Worm (Caenorhabditis elegans) whole organism, L1 larva: ENCODE measurements around the gene ins-31.

Source experiments
- ama-1 ChIP-seq: fragments of 150-350 bp; optimal IDR thresholded peaks from 2 replicates; lab custom pipeline; 2014
- fkh-4 ChIP-seq: sonication (generic microtip); optimal IDR thresholded peaks from 2 replicates; lab custom pipeline; 2016; ENCODE audit warnings: missing compliant biosample characterization, missing genetic modification characterization, borderline replicate concordance
- fos-1 ChIP-seq: fragments of 150-350 bp; optimal IDR thresholded peaks from 2 replicates; lab custom pipeline; 2014; ENCODE audit warnings: missing biosample characterization, missing genetic modification characterization
- lin-15B ChIP-seq: fragments of 150-350 bp; sonication (generic microtip); optimal IDR thresholded peaks from 3 replicates; lab custom pipeline; 2014; ENCODE audit warnings: missing biosample characterization, missing genetic modification characterization
- lin-35 ChIP-seq, 2 experiments: fragments of 150-350 bp; optimal IDR thresholded peaks; 2 replicates each; lab custom pipeline; 2014; ENCODE audit warnings: missing biosample characterization in 2 of 2, missing genetic modification characterization in 2 of 2, missing genetic modification reagents in 2 of 2
- nhr-19 ChIP-seq: fragments of 200-800 bp; sonication (Bioruptor generic); conservative IDR thresholded peaks from 2 replicates; pipeline ENCODE4 v1.3.6; 2022; ENCODE audit warnings: missing genetic modification characterization, missing compliant biosample characterization
- sox-4 ChIP-seq: sonication (generic microtip); optimal IDR thresholded peaks from 2 replicates; lab custom pipeline; 2016; ENCODE audit warnings: missing genetic modification characterization, missing compliant biosample characterization

- no peak for TF ChIP-seq lin-15B (tag; lab: Kevin White, UChicago)
- TF ChIP-seq fkh-4 (tag; lab: Kevin White, UChicago): no peak
- TF ChIP-seq nhr-19 (GFP tag; lab: Robert Waterston, UW): no peak
- no peak for TF ChIP-seq sox-4
- no peak for TF ChIP-seq ama-1
- no peak for TF ChIP-seq lin-35 (GFP tag; optimal IDR thresholded peaks at IDR 0.05; lab: Kevin White, UChicago)
- no peak for TF ChIP-seq fos-1 (tag; lab: Kevin White, UChicago)
Observed at ce11 chrII:3135293-3135692, 8.5 kb downstream of the ins-31 start.
